Worm (Caenorhabditis elegans): ENCODE results near the gene fbxa-143.

Gene fbxa-143

ce11 chrV:16080678-16081077, 46.6 kb downstream of the fbxa-143 start:
- TF ChIP-seq odd-2 (tag; optimal IDR thresholded peaks at IDR 0.05) (no peak), gmeb-2 (tag; optimal IDR thresholded peaks at IDR 0.05) (no peak), tbx-2 (tag; optimal IDR thresholded peaks at IDR 0.05) (no peak), ttx-3 (tag; optimal IDR thresholded peaks at IDR 0.05) (no peak), hlh-30 (tag; optimal IDR thresholded peaks at IDR 0.05; ENCODE audit: insufficient read depth) (no peak), C08G9.2 (tag; optimal IDR thresholded peaks at IDR 0.05) (no peak), dmd-4 (tag; optimal IDR thresholded peaks at IDR 0.05; ENCODE audit: borderline replicate concordance) (no peak), elt-4 (tag; optimal IDR thresholded peaks at IDR 0.05) (no peak), ceh-31 (tag; optimal IDR thresholded peaks at IDR 0.05) (no peak), hlh-8 (tag; optimal IDR thresholded peaks at IDR 0.05) (no peak), syd-9 (tag; optimal IDR thresholded peaks at IDR 0.05) (no peak), ceh-9 (tag; optimal IDR thresholded peaks at IDR 0.05) (no peak), Y22D7AL.16 (tag; optimal IDR thresholded peaks at IDR 0.05) (no peak), lim-6 (tag; optimal IDR thresholded peaks at IDR 0.05) (no peak), elt-2 (tag; optimal IDR thresholded peaks at IDR 0.05) (no peak), fax-1 (tag; optimal IDR thresholded peaks at IDR 0.05) (no peak), ceh-30 (tag; optimal IDR thresholded peaks at IDR 0.05) (no peak)

- TF ChIP-seq elt-2 (tag; optimal IDR thresholded peaks at IDR 0.05) (peak; percentile 41), elt-4 (tag; optimal IDR thresholded peaks at IDR 0.05) (no peak)
Measured at ce11 chrV:16080039-16080438, 47.3 kb downstream of the fbxa-143 start.

All from whole organism, late embryonic.